Fruit fly (Drosophila melanogaster) whole organism, embryonic: ENCODE data around the gene CG7272.

Experiments used
- Eip74EF ChIP-seq, 2 experiments: fragments of 200-800 bp in 1 of 2; fragments of >200 bp in 1 of 2; sonication (Bioruptor generic) in 1 of 2; optimal IDR thresholded peaks; 2 replicates each; lab custom pipeline; 2017 to 2019; ENCODE audit warnings: missing biosample characterization in 2 of 2, missing genetic modification characterization in 2 of 2, mild to moderate bottlenecking in 1 of 2, moderate library complexity in 1 of 2
- Ravus ChIP-seq: fragments of 200-800 bp; sonication (Bioruptor generic); IDR thresholded peaks from 2 replicates; pipeline ENCODE4 v1.3.6; 2022; ENCODE audit warnings: missing biosample characterization, missing genetic modification characterization
- dpn ChIP-seq, 2 experiments: fragments of 200-800 bp; sonication (Bioruptor generic); optimal IDR thresholded peaks; 3 replicates each; lab custom pipeline; 2016; ENCODE audit warnings: missing biosample characterization in 2 of 2, missing genetic modification characterization in 2 of 2
- stwl ChIP-seq: fragments of 200-800 bp; sonication (Bioruptor generic); optimal IDR thresholded peaks from 3 replicates; lab custom pipeline; 2018; ENCODE audit warnings: missing biosample characterization, mild to moderate bottlenecking, missing genetic modification characterization, moderate library complexity
- unpg ChIP-seq: fragments of 200-800 bp; sonication (Bioruptor generic); optimal IDR thresholded peaks from 3 replicates; lab custom pipeline; 2018; ENCODE audit warnings: missing biosample characterization, mild to moderate bottlenecking, missing genetic modification characterization, moderate library complexity

DNA sequence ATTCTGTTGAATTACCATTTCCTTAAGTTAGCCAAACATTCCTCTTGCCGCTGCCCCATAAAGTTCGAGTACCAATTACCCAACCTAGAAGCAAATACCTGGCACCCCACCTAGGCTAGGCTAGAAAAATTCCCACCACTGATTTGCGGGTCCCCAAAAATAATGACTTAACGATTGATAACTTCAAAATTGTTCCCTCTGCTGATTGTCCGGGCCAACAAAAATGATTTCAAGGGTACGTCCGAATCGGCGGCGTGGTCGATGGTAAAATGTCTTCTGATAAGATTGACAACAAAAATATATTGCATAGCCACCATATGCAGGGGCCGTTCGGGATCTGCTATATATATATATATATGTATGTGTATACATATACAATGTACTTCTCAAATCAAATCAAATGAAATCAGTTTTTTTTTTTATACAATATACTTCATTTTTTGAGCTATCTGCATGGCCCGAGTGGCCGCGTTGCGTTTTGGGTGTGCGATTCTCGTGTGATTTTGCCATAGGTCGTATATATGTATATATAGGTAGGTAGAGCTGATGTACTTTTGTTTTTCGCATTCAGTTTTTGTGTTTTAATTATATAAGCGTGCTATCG is 46.6 kb downstream of the CG7272 start:
- TF ChIP-seq unpg: no peak
- TF ChIP-seq dpn (GFP tag; optimal IDR thresholded peaks at IDR 0.05; lab: Kevin White, UChicago): no peak
- no peak for TF ChIP-seq Eip74EF (GFP tag; optimal IDR thresholded peaks at IDR 0.05; lab: Kevin White, UChicago)
- no peak for TF ChIP-seq Ravus (GFP tag; lab: Robert Waterston, UW)
- no peak for TF ChIP-seq stwl
